Fruit fly (Drosophila melanogaster) whole organism, adult: ENCODE results near the gene Arl6IP1.

ENCODE experiments used
- CG12768 ChIP-seq: fragments of 200-800 bp; sonication (Bioruptor generic); optimal IDR thresholded peaks from 2 replicates; lab custom pipeline; 2017; ENCODE audit warnings: missing biosample characterization, missing genetic modification characterization, mild to moderate bottlenecking, moderate library complexity, missing genetic modification reagents
- CG14711 ChIP-seq: fragments of 200-800 bp; sonication (Bioruptor generic); optimal IDR thresholded peaks from 2 replicates; lab custom pipeline; 2018; ENCODE audit warnings: missing biosample characterization, mild to moderate bottlenecking, missing genetic modification characterization, moderate library complexity
- CG1620 ChIP-seq: fragments of 200-800 bp; sonication (Bioruptor generic); optimal IDR thresholded peaks from 2 replicates; lab custom pipeline; 2016; ENCODE audit warnings: missing biosample characterization, missing genetic modification characterization
- CG33017 ChIP-seq: fragments of 200-800 bp; sonication (Bioruptor generic); optimal IDR thresholded peaks from 2 replicates; lab custom pipeline; 2018; ENCODE audit warnings: missing biosample characterization, mild to moderate bottlenecking, missing genetic modification characterization, moderate library complexity
- CG7101 ChIP-seq: fragments of 200-800 bp; sonication (Bioruptor generic); optimal IDR thresholded peaks from 2 replicates; lab custom pipeline; 2018; ENCODE audit warnings: missing biosample characterization, mild to moderate bottlenecking, missing genetic modification characterization, moderate library complexity
- Clk ChIP-seq: fragments of 200-800 bp; sonication (Bioruptor generic); optimal IDR thresholded peaks from 2 replicates; lab custom pipeline; 2017; ENCODE audit warnings: missing biosample characterization, missing genetic modification characterization
- Crg-1 ChIP-seq: fragments of 200-800 bp; sonication (Bioruptor generic); optimal IDR thresholded peaks from 2 replicates; lab custom pipeline; 2016; ENCODE audit warnings: missing biosample characterization, missing genetic modification characterization
- Hr96 ChIP-seq: fragments of 200-800 bp; sonication (Bioruptor generic); optimal IDR thresholded peaks from 2 replicates; lab custom pipeline; 2016; ENCODE audit warnings: missing biosample characterization, missing genetic modification characterization
- Mnt ChIP-seq: fragments of 200-800 bp; sonication (Bioruptor generic); optimal IDR thresholded peaks from 2 replicates; lab custom pipeline; 2016; ENCODE audit warnings: missing biosample characterization, mild to moderate bottlenecking, missing genetic modification characterization
- bab1 ChIP-seq: fragments of 200-800 bp; sonication (Bioruptor generic); optimal IDR thresholded peaks from 3 replicates; lab custom pipeline; 2019; ENCODE audit warnings: missing biosample characterization, mild to moderate bottlenecking, missing genetic modification characterization, moderate library complexity
- cic ChIP-seq: fragments of 200-800 bp; sonication (Bioruptor generic); optimal IDR thresholded peaks from 2 replicates; lab custom pipeline; 2017; ENCODE audit warnings: missing biosample characterization, mild to moderate bottlenecking, missing genetic modification characterization, moderate library complexity
- kay ChIP-seq: fragments of 200-800 bp; sonication (Bioruptor generic); peaks from one replicate; lab custom pipeline; 2016; ENCODE audit warnings: missing biosample characterization, missing genetic modification characterization, borderline replicate concordance
- pad ChIP-seq: fragments of 200-800 bp; sonication (Bioruptor generic); optimal IDR thresholded peaks from 3 replicates; lab custom pipeline; 2017; ENCODE audit warnings: missing biosample characterization, missing genetic modification characterization, mild to moderate bottlenecking, moderate library complexity, missing genetic modification reagents
- toe ChIP-seq: fragments of 200-800 bp; sonication (Bioruptor generic); optimal IDR thresholded peaks from 2 replicates; lab custom pipeline; 2016; ENCODE audit warnings: missing biosample characterization, missing genetic modification characterization

- TF ChIP-seq Mnt (no peak), pad (GFP tag; lab: Kevin White, UChicago) (no peak), Hr96 (peak; percentile 5), toe (no peak), CG7101 (tag; lab: Kevin White, UChicago) (no peak), CG12768 (GFP tag; lab: Kevin White, UChicago) (peak; percentile 13), kay (GFP tag; lab: Kevin White, UChicago) (peak; percentile 92), cic (peak; percentile 4), Clk (GFP tag; lab: Kevin White, UChicago) (no peak), Crg-1 (no peak), bab1 (GFP tag; lab: Kevin White, UChicago) (no peak), CG33017 (no peak), CG1620 (GFP tag; lab: Kevin White, UChicago) (no peak), CG14711 (tag; lab: Kevin White, UChicago) (no peak)
Measured at dm6 chr3R:16655000-16655493, 11.6 kb downstream of the Arl6IP1 start.
